Fruit fly (Drosophila melanogaster): Measurements from ENCODE around the gene Prosalpha4.

Prosalpha4 gene

dm6 chrX:16275854-16276338, at the start of gene Prosalpha4, which contains the start of gene kat80 (continued):
- peak; percentile 5 for TF ChIP-seq CG1603 (tag; optimal IDR thresholded peaks at IDR 0.05)
- peak; percentile 32 for TF ChIP-seq unpg (GFP tag; optimal IDR thresholded peaks at IDR 0.05)
- TF ChIP-seq HLH4C (GFP tag; IDR thresholded peaks at IDR 0.05; ENCODE audit: partially characterized antibody), result peak; percentile 33; the same call in 1 of the 3 replicates
- no peak for TF ChIP-seq ap (GFP tag; IDR thresholded peaks at IDR 0.05)
- no peak for TF ChIP-seq btn (GFP tag; optimal IDR thresholded peaks at IDR 0.05)
- TF ChIP-seq CG9437 (GFP tag; optimal IDR thresholded peaks at IDR 0.05), result peak; percentile 19
- peak; percentile 28 for TF ChIP-seq CG12659 (GFP tag; optimal IDR thresholded peaks at IDR 0.05)
- no peak for TF ChIP-seq CG12299 (tag; optimal IDR thresholded peaks at IDR 0.05)
- TF ChIP-seq CG17612 (GFP tag; IDR thresholded peaks at IDR 0.05), result no peak
- peak in 1 of 2 experiments; percentile 60 for TF ChIP-seq crp (GFP tag; optimal IDR thresholded peaks at IDR 0.05)
- no peak for TF ChIP-seq pnt (GFP tag; optimal IDR thresholded peaks at IDR 0.05)
- peak; percentile 37; the same call in 2 of the 3 replicates for TF ChIP-seq Opbp (GFP tag; IDR thresholded peaks at IDR 0.05; ENCODE audit: partially characterized antibody)
- no peak for TF ChIP-seq CG4854 (GFP tag; optimal IDR thresholded peaks at IDR 0.05)
- TF ChIP-seq Pdp1 (GFP tag; optimal IDR thresholded peaks at IDR 0.05), result peak in 1 of 2 experiments; percentile 10
- TF ChIP-seq CG17361 (GFP tag; IDR thresholded peaks at IDR 0.05), result peak; percentile 56; the same call in 1 of the 3 replicates
- TF ChIP-seq sc (optimal IDR thresholded peaks at IDR 0.05), result no peak
- no peak for TF ChIP-seq sc (GFP tag; optimal IDR thresholded peaks at IDR 0.05)
- TF ChIP-seq HHEX (GFP tag; optimal IDR thresholded peaks at IDR 0.05), result peak; percentile 42
- TF ChIP-seq CG12071 (GFP tag; optimal IDR thresholded peaks at IDR 0.05), result no peak
- TF ChIP-seq CG9727 (GFP tag; optimal IDR thresholded peaks at IDR 0.05), result peak; percentile 76
- TF ChIP-seq ewg (GFP tag; optimal IDR thresholded peaks at IDR 0.05), result no peak
- peak; percentile 35; the same call in 1 of the 4 replicates for TF ChIP-seq Gug (GFP tag; IDR thresholded peaks at IDR 0.05)
- TF ChIP-seq CG14050 (GFP tag; IDR thresholded peaks at IDR 0.05), result no peak
- TF ChIP-seq Lim3 (GFP tag; IDR thresholded peaks at IDR 0.05), result no peak
- TF ChIP-seq Meics (GFP tag; optimal IDR thresholded peaks at IDR 0.05), result peak; percentile 45
- TF ChIP-seq cwo (GFP tag; optimal IDR thresholded peaks at IDR 0.05), result no peak
- TF ChIP-seq al (GFP tag; IDR thresholded peaks at IDR 0.05), result no peak; the same call in 1 of the 2 replicates
- TF ChIP-seq CG8281 (tag; optimal IDR thresholded peaks at IDR 0.05), result no peak
- TF ChIP-seq Xrp1 (GFP tag; IDR thresholded peaks at IDR 0.05), result no peak
- no peak for TF ChIP-seq br (optimal IDR thresholded peaks at IDR 0.05)
- TF ChIP-seq CG6683 (GFP tag; optimal IDR thresholded peaks at IDR 0.05), result no peak
- TF ChIP-seq ac (GFP tag; optimal IDR thresholded peaks at IDR 0.05), result no peak
- TF ChIP-seq oc (tag; optimal IDR thresholded peaks at IDR 0.05), result no peak
- TF ChIP-seq pita (GFP tag; optimal IDR thresholded peaks at IDR 0.05), result no peak
- TF ChIP-seq CG2202 (tag; optimal IDR thresholded peaks at IDR 0.05), result no peak
- TF ChIP-seq H2.0 (GFP tag; IDR thresholded peaks at IDR 0.05), result no peak
- no peak for TF ChIP-seq CG14965 (GFP tag; optimal IDR thresholded peaks at IDR 0.05; ENCODE audit: borderline replicate concordance)
- TF ChIP-seq trem (tag; optimal IDR thresholded peaks at IDR 0.05), result peak; percentile 32
- TF ChIP-seq dati (GFP tag; IDR thresholded peaks at IDR 0.05), result no peak
- no peak for TF ChIP-seq CG6272 (GFP tag; IDR thresholded peaks at IDR 0.05)
- no peak for TF ChIP-seq fru (optimal IDR thresholded peaks at IDR 0.05)
- peak; percentile 62 for TF ChIP-seq CG13894 (tag; optimal IDR thresholded peaks at IDR 0.05)
- TF ChIP-seq caup (GFP tag; optimal IDR thresholded peaks at IDR 0.05; ENCODE audit: severe bottlenecking), result peak; percentile 20
- TF ChIP-seq Ssrp (tag; optimal IDR thresholded peaks at IDR 0.05), result peak; percentile 20
- no peak for TF ChIP-seq gce (GFP tag; IDR thresholded peaks at IDR 0.05)
- no peak for TF ChIP-seq croc (GFP tag; conservative IDR thresholded peaks at IDR 0.05)
- TF ChIP-seq GATAe (GFP tag; conservative IDR thresholded peaks at IDR 0.05), result no peak
- TF ChIP-seq CG7372 (GFP tag; IDR thresholded peaks at IDR 0.05), result no peak
- no peak for TF ChIP-seq CG18011 (GFP tag; optimal IDR thresholded peaks at IDR 0.05)
- TF ChIP-seq trh (GFP tag; optimal IDR thresholded peaks at IDR 0.05), result no peak
- no peak for TF ChIP-seq CG18764 (GFP tag; optimal IDR thresholded peaks at IDR 0.05)
